Worm (Caenorhabditis elegans): ENCODE measurements around the gene C08G5.7.

C08G5.7 gene

ce11 chrII:756161-756560 lies 9.0 kb downstream of the C08G5.7 start:
- TF ChIP-seq pbrm-1 (GFP tag; IDR thresholded peaks at IDR 0.05) (no peak), B0261.1 (tag; optimal IDR thresholded peaks at IDR 0.05) (no peak), attf-6 (GFP tag; IDR thresholded peaks at IDR 0.05) (no peak), nhr-80 (tag; optimal IDR thresholded peaks at IDR 0.05) (no peak), fkh-3 (tag; optimal IDR thresholded peaks at IDR 0.05) (no peak), lin-54 (GFP tag; optimal IDR thresholded peaks at IDR 0.05) (no peak), ztf-22 (GFP tag; optimal IDR thresholded peaks at IDR 0.05) (no peak), athp-1 (tag; optimal IDR thresholded peaks at IDR 0.05) (no peak), dpl-1 (GFP tag; optimal IDR thresholded peaks at IDR 0.05) (no peak)

- TF ChIP-seq pbrm-1 (GFP tag; IDR thresholded peaks at IDR 0.05) (0 out of 2 replicates have a peak, but pooled peaks have one; percentile 28), hsf-1 (GFP tag; IDR thresholded peaks at IDR 0.05) (no peak), F37B4.10 (GFP tag; IDR thresholded peaks at IDR 0.05) (no peak), tbp1 (GFP tag; optimal IDR thresholded peaks at IDR 0.05) (peak; percentile 74), cebp-2 (GFP tag; IDR thresholded peaks at IDR 0.05) (0 out of 2 replicates have a peak, but pooled peaks have one; percentile 10), ceh-79 (tag; optimal IDR thresholded peaks at IDR 0.05) (no peak), rpc-1 (optimal IDR thresholded peaks at IDR 0.05) (peak; percentile 4), rpc-1 (tag; optimal IDR thresholded peaks at IDR 0.05) (peak; percentile 58), pha-4 (tag; optimal IDR thresholded peaks at IDR 0.05) (no peak), dpff-1 (tag; optimal IDR thresholded peaks at IDR 0.05) (no peak)
These were observed 10.1 kb downstream of the C08G5.7 start for ce11 chrII:754971-755370.

- no peak for TF ChIP-seq hlh-26 (GFP tag; conservative IDR thresholded peaks at IDR 0.05)
- no peak for TF ChIP-seq athp-1 (tag; optimal IDR thresholded peaks at IDR 0.05)
- TF ChIP-seq tbp1 (GFP tag; optimal IDR thresholded peaks at IDR 0.05), result peak; percentile 72
- peak; percentile 32 for TF ChIP-seq B0261.1 (tag; optimal IDR thresholded peaks at IDR 0.05)
- TF ChIP-seq rpc-1 (optimal IDR thresholded peaks at IDR 0.05), result peak; percentile 40
- TF ChIP-seq rpc-1 (tag; optimal IDR thresholded peaks at IDR 0.05), result peak; percentile 59
These were observed 11.7 kb downstream of the C08G5.7 start for ce11 chrII:753469-753868.

ce11 chrII:751850-752249 lies 13.3 kb downstream of the C08G5.7 start:
- no peak for TF ChIP-seq lsl-1 (GFP tag; optimal IDR thresholded peaks at IDR 0.05)
- TF ChIP-seq nhr-120 (GFP tag; IDR thresholded peaks at IDR 0.05), result no peak
- no peak for TF ChIP-seq nhr-27 (tag; optimal IDR thresholded peaks at IDR 0.05)
- no peak for TF ChIP-seq Y53F4B.3 (GFP tag; IDR thresholded peaks at IDR 0.05)
- TF ChIP-seq gei-17 (GFP tag; optimal IDR thresholded peaks at IDR 0.05), result no peak
- TF ChIP-seq C17E4.6 (GFP tag; IDR thresholded peaks at IDR 0.05), result no peak
- no peak for TF ChIP-seq mel-28 (tag; optimal IDR thresholded peaks at IDR 0.05; ENCODE audit: borderline replicate concordance)
- TF ChIP-seq cebp-1 (GFP tag; IDR thresholded peaks at IDR 0.05), result no peak
- TF ChIP-seq cebp-1 (tag; optimal IDR thresholded peaks at IDR 0.05), result no peak
- TF ChIP-seq repo-1 (tag; optimal IDR thresholded peaks at IDR 0.05), result no peak
- TF ChIP-seq Y79H2A.3 (GFP tag; conservative IDR thresholded peaks at IDR 0.05), result no peak
- no peak for TF ChIP-seq T07F8.4 (tag; optimal IDR thresholded peaks at IDR 0.05)
- no peak for TF ChIP-seq ceh-91 (GFP tag; IDR thresholded peaks at IDR 0.05)
- no peak for TF ChIP-seq ztf-3 (GFP tag; optimal IDR thresholded peaks at IDR 0.05)
- no peak for TF ChIP-seq dox-1 (GFP tag; IDR thresholded peaks at IDR 0.05)
- no peak for TF ChIP-seq K11D2.4 (GFP tag; IDR thresholded peaks at IDR 0.05)
- TF ChIP-seq tbp1 (GFP tag; optimal IDR thresholded peaks at IDR 0.05), result peak; percentile 76
- TF ChIP-seq snpc-1.1 (tag; optimal IDR thresholded peaks at IDR 0.05; ENCODE audit: insufficient read depth), result no peak
- no peak for TF ChIP-seq D2030.7 (GFP tag; IDR thresholded peaks at IDR 0.05)
- peak; percentile 30 for TF ChIP-seq rpc-1 (optimal IDR thresholded peaks at IDR 0.05)
- TF ChIP-seq rpc-1 (tag; optimal IDR thresholded peaks at IDR 0.05), result peak; percentile 67
- no peak for TF ChIP-seq K12H6.12 (tag; optimal IDR thresholded peaks at IDR 0.05)
- no peak for TF ChIP-seq F22D6.2 (tag; optimal IDR thresholded peaks at IDR 0.05)
- no peak for TF ChIP-seq B0019.2 (GFP tag; conservative IDR thresholded peaks at IDR 0.05)
- no peak for TF ChIP-seq unc-62 (GFP tag; optimal IDR thresholded peaks at IDR 0.05)
- TF ChIP-seq T26A5.8 (tag; optimal IDR thresholded peaks at IDR 0.05), result no peak
- TF ChIP-seq somi-1 (GFP tag; optimal IDR thresholded peaks at IDR 0.05), result no peak
- no peak for TF ChIP-seq die-1 (tag; optimal IDR thresholded peaks at IDR 0.05)
- TF ChIP-seq B0261.1 (tag; optimal IDR thresholded peaks at IDR 0.05), result peak; percentile 48
- TF ChIP-seq dpl-1 (GFP tag; optimal IDR thresholded peaks at IDR 0.05), result no peak
- no peak for TF ChIP-seq let-526 (GFP tag; IDR thresholded peaks at IDR 0.05)

Data from whole organism, young adult.